Fruit fly (Drosophila melanogaster): ENCODE results near the gene Remo.
A peak's percentile ranks its signal among the peaks of the same experiment; 100 is the strongest.

The Remo gene

DNA sequence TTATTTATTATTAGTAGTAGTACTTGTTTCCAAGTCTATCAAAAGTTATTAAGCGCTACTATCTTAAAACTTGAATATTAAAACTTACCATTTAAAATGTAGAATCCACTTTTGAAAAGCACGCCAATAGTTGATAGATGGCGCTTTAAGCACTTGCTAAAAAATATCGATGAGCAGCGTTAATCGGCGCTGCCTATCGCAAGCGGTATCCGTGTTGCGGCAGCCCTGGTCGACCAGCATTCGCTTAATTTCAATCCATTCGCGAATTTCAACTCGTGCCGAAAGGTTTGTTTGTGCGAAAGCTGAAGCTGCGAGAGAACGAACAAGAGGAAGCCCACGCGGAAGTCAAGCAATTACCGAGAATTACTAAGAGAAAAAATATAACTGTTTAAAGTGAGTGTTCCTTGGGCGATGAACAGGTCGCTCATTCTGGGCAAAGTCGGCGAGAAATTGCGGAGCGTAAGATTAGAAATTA, 41.8 kb downstream of the Remo start, which contains the start of gene Prx2 (continued):
- TF ChIP-seq emc (GFP tag; optimal IDR thresholded peaks at IDR 0.05) (no peak), slou (GFP tag; optimal IDR thresholded peaks at IDR 0.05) (peak; percentile 25), ac (GFP tag; optimal IDR thresholded peaks at IDR 0.05) (no peak), Vsx1 (GFP tag; optimal IDR thresholded peaks at IDR 0.05) (no peak), ato (GFP tag; IDR thresholded peaks at IDR 0.05; ENCODE audit: partially characterized antibody) (peak; percentile 47; the same call in 1 of the 2 replicates), Drgx (GFP tag; IDR thresholded peaks at IDR 0.05) (peak; percentile 14; the same call in 1 of the 2 replicates), CG5953 (GFP tag; IDR thresholded peaks at IDR 0.05) (no peak), ci (GFP tag; IDR thresholded peaks at IDR 0.05) (peak; percentile 36; the same call in 1 of the 3 replicates), gro (GFP tag; optimal IDR thresholded peaks at IDR 0.05) (peak; percentile 54), CG6791 (GFP tag; IDR thresholded peaks at IDR 0.05; ENCODE audit: partially characterized antibody) (peak; percentile 78), CG3838 (GFP tag; optimal IDR thresholded peaks at IDR 0.05) (no peak), CG12104 (GFP tag; optimal IDR thresholded peaks at IDR 0.05) (no peak), Pdp1 (GFP tag; optimal IDR thresholded peaks at IDR 0.05) (peak in 1 of 2 experiments; percentile 9), CG43689 (GFP tag; IDR thresholded peaks at IDR 0.05) (no peak), lbe (GFP tag; optimal IDR thresholded peaks at IDR 0.05) (no peak), CG2202 (tag; optimal IDR thresholded peaks at IDR 0.05) (no peak), CG6254 (GFP tag; optimal IDR thresholded peaks at IDR 0.05) (no peak), sna (GFP tag; IDR thresholded peaks at IDR 0.05; ENCODE audit: partially characterized antibody) (peak; percentile 58; the same call in 1 of the 2 replicates), CG13287 (GFP tag; IDR thresholded peaks at IDR 0.05; ENCODE audit: partially characterized antibody) (peak; percentile 84), dpn (GFP tag; optimal IDR thresholded peaks at IDR 0.05) (peak in 1 of 2 experiments; percentile 30), pan (optimal IDR thresholded peaks at IDR 0.05) (no peak), pan (GFP tag; optimal IDR thresholded peaks at IDR 0.05 in 1 of 2, IDR thresholded peaks at IDR 0.05 in 1 of 2) (no peak), Taf1 (GFP tag; IDR thresholded peaks at IDR 0.05) (no peak), fu2 (GFP tag; optimal IDR thresholded peaks at IDR 0.05) (no peak), wek (GFP tag; optimal IDR thresholded peaks at IDR 0.05) (no peak), PHDP (tag; optimal IDR thresholded peaks at IDR 0.05) (no peak), shn (GFP tag; optimal IDR thresholded peaks at IDR 0.05) (no peak), gcm2 (GFP tag; optimal IDR thresholded peaks at IDR 0.05) (no peak), CG8924 (tag; optimal IDR thresholded peaks at IDR 0.05) (no peak), CG18011 (GFP tag; optimal IDR thresholded peaks at IDR 0.05) (no peak), nau (GFP tag; optimal IDR thresholded peaks at IDR 0.05) (no peak), Trl (optimal IDR thresholded peaks at IDR 0.05) (peak in 1 of 2 experiments; percentile 23), Trl (GFP tag; optimal IDR thresholded peaks at IDR 0.05) (no peak), cas (GFP tag; IDR thresholded peaks at IDR 0.05) (no peak), Hand (GFP tag; optimal IDR thresholded peaks at IDR 0.05) (no peak), CG9876 (GFP tag; optimal IDR thresholded peaks at IDR 0.05) (no peak), hth (optimal IDR thresholded peaks at IDR 0.05) (no peak), CG3281 (GFP tag; optimal IDR thresholded peaks at IDR 0.05) (no peak), ems (GFP tag; optimal IDR thresholded peaks at IDR 0.05) (no peak), mld (GFP tag; IDR thresholded peaks at IDR 0.05; ENCODE audit: partially characterized antibody) (peak; percentile 64; the same call in 2 of the 3 replicates), CG15011 (GFP tag; optimal IDR thresholded peaks at IDR 0.05) (no peak), dm (GFP tag; optimal IDR thresholded peaks at IDR 0.05) (no peak), CG15269 (tag; optimal IDR thresholded peaks at IDR 0.05) (no peak), rib (GFP tag; IDR thresholded peaks at IDR 0.05) (peak; percentile 91), Doc2 (GFP tag; IDR thresholded peaks at IDR 0.05) (no peak), CG13775 (GFP tag; optimal IDR thresholded peaks at IDR 0.05) (no peak), trh (GFP tag; optimal IDR thresholded peaks at IDR 0.05) (no peak), CG17829 (tag; optimal IDR thresholded peaks at IDR 0.05) (no peak), Opbp (GFP tag; IDR thresholded peaks at IDR 0.05; ENCODE audit: partially characterized antibody) (peak; percentile 71; the same call in 2 of the 3 replicates), ATbp (GFP tag; optimal IDR thresholded peaks at IDR 0.05) (no peak), vnd (GFP tag; IDR thresholded peaks at IDR 0.05; ENCODE audit: partially characterized antibody) (peak; percentile 71)
